Fruit fly (Drosophila melanogaster): ENCODE measurements around the gene Ir75d.

- no peak for TF ChIP-seq CG7368 (GFP tag; optimal IDR thresholded peaks at IDR 0.05)
- TF ChIP-seq CG34406 (GFP tag; optimal IDR thresholded peaks at IDR 0.05), result no peak
- TF ChIP-seq ss (GFP tag; optimal IDR thresholded peaks at IDR 0.05), result peak; percentile 38 to 77
- no peak for TF ChIP-seq CG10631 (GFP tag; optimal IDR thresholded peaks at IDR 0.05)
- TF ChIP-seq Hr38 (GFP tag; optimal IDR thresholded peaks at IDR 0.05), result no peak
- peak; percentile 59; the same call in 1 of the 3 replicates for TF ChIP-seq eg (GFP tag; IDR thresholded peaks at IDR 0.05)
- TF ChIP-seq OdsH (GFP tag; optimal IDR thresholded peaks at IDR 0.05), result no peak
- TF ChIP-seq Met (GFP tag; optimal IDR thresholded peaks at IDR 0.05), result no peak
- no peak for TF ChIP-seq CG8632 (GFP tag; optimal IDR thresholded peaks at IDR 0.05)
Observed at dm6 chr3L:18898086-18898470, 12.9 kb downstream of the Ir75d start, which contains the start of gene CG3902.
